Fruit fly (Drosophila melanogaster): Measurements from ENCODE around the gene CG45263.
A peak's percentile ranks its signal among the peaks of the same experiment; 100 is the strongest.

The CG45263 gene

dm6 chr3R:8355579-8355978, 121.8 kb downstream of the CG45263 start (continued):
- TF ChIP-seq knrl (GFP tag; IDR thresholded peaks at IDR 0.05; ENCODE audit: partially characterized antibody): no peak
- peak; percentile 96 for TF ChIP-seq Antp (GFP tag; optimal IDR thresholded peaks at IDR 0.05)
- TF ChIP-seq Bgb (GFP tag; IDR thresholded peaks at IDR 0.05; ENCODE audit: partially characterized antibody): no peak
- peak; percentile 95 for TF ChIP-seq stc (GFP tag; IDR thresholded peaks at IDR 0.05)
- peak; percentile 94 for TF ChIP-seq Mrtf (GFP tag; IDR thresholded peaks at IDR 0.05)
- TF ChIP-seq NK7.1 (GFP tag; optimal IDR thresholded peaks at IDR 0.05): peak; percentile 97
- no peak for TF ChIP-seq Scr (GFP tag; IDR thresholded peaks at IDR 0.05; ENCODE audit: partially characterized antibody)
- TF ChIP-seq zen2 (GFP tag; IDR thresholded peaks at IDR 0.05; ENCODE audit: partially characterized antibody): no peak
- peak; percentile 97 for TF ChIP-seq Side (GFP tag; optimal IDR thresholded peaks at IDR 0.05)
- TF ChIP-seq row (GFP tag; IDR thresholded peaks at IDR 0.05): peak; percentile 97
- peak; percentile 57 for TF ChIP-seq dmrt11E (tag; optimal IDR thresholded peaks at IDR 0.05)
- peak; percentile 93 for TF ChIP-seq CG11085 (GFP tag; IDR thresholded peaks at IDR 0.05)
- TF ChIP-seq CG7357 (GFP tag; IDR thresholded peaks at IDR 0.05): peak; percentile 78; the same call in 2 of the 3 replicates
- peak; percentile 96 for TF ChIP-seq ci (GFP tag; IDR thresholded peaks at IDR 0.05)
- TF ChIP-seq Nf-YB (GFP tag; optimal IDR thresholded peaks at IDR 0.05): peak; percentile 78
- peak; percentile 76 for TF ChIP-seq CG31441 (GFP tag; IDR thresholded peaks at IDR 0.05)
- TF ChIP-seq CG12104 (GFP tag; optimal IDR thresholded peaks at IDR 0.05): peak; percentile 94
- TF ChIP-seq CG17612 (GFP tag; IDR thresholded peaks at IDR 0.05): peak; percentile 87
- TF ChIP-seq CTCF (GFP tag; optimal IDR thresholded peaks at IDR 0.05): peak; percentile 51
- TF ChIP-seq bsh (GFP tag; optimal IDR thresholded peaks at IDR 0.05): peak; percentile 43 to 93
- peak; percentile 89 for TF ChIP-seq CG1792 (GFP tag; optimal IDR thresholded peaks at IDR 0.05)
- no peak for TF ChIP-seq fd102C (GFP tag; optimal IDR thresholded peaks at IDR 0.05)
- peak; percentile 96 for TF ChIP-seq repo (GFP tag; optimal IDR thresholded peaks at IDR 0.05)
- peak; percentile 94 to 97 for TF ChIP-seq Hr51 (GFP tag; optimal IDR thresholded peaks at IDR 0.05)
- peak; percentile 84 for TF ChIP-seq CG9437 (GFP tag; optimal IDR thresholded peaks at IDR 0.05)
- TF ChIP-seq H2.0 (GFP tag; IDR thresholded peaks at IDR 0.05): peak; percentile 92
- TF ChIP-seq Stat92E (GFP tag; optimal IDR thresholded peaks at IDR 0.05): no peak
- peak; percentile 89 for TF ChIP-seq CG8089 (GFP tag; optimal IDR thresholded peaks at IDR 0.05)
- peak; percentile 48 for TF ChIP-seq grn (GFP tag; optimal IDR thresholded peaks at IDR 0.05)
- peak; percentile 37; the same call in 1 of the 2 replicates for TF ChIP-seq dan (GFP tag; IDR thresholded peaks at IDR 0.05)
- TF ChIP-seq tap (tag; optimal IDR thresholded peaks at IDR 0.05): peak; percentile 90
- peak; percentile 89 for TF ChIP-seq CG11093 (GFP tag; IDR thresholded peaks at IDR 0.05)
- peak; percentile 83 for TF ChIP-seq CG7372 (GFP tag; IDR thresholded peaks at IDR 0.05)
- TF ChIP-seq scrt (GFP tag; optimal IDR thresholded peaks at IDR 0.05): peak; percentile 94
- peak; percentile 95 for TF ChIP-seq CG12155 (GFP tag; optimal IDR thresholded peaks at IDR 0.05)
- TF ChIP-seq CG13123 (GFP tag; optimal IDR thresholded peaks at IDR 0.05): peak; percentile 92
- peak; percentile 94 for TF ChIP-seq dmrt99B (tag; optimal IDR thresholded peaks at IDR 0.05)
- TF ChIP-seq bcd (GFP tag; optimal IDR thresholded peaks at IDR 0.05): peak; percentile 93
- peak; percentile 84 for TF ChIP-seq CG3838 (GFP tag; optimal IDR thresholded peaks at IDR 0.05)
- no peak for TF ChIP-seq Opbp (GFP tag; IDR thresholded peaks at IDR 0.05; ENCODE audit: partially characterized antibody)
- no peak for TF ChIP-seq tna (GFP tag; IDR thresholded peaks at IDR 0.05; ENCODE audit: partially characterized antibody)
- peak; percentile 95 for TF ChIP-seq CG15269 (tag; optimal IDR thresholded peaks at IDR 0.05)
- TF ChIP-seq sug (tag; optimal IDR thresholded peaks at IDR 0.05): peak; percentile 79
- TF ChIP-seq CG6683 (GFP tag; optimal IDR thresholded peaks at IDR 0.05): peak; percentile 90
- peak; percentile 98 for TF ChIP-seq lilli (GFP tag; optimal IDR thresholded peaks at IDR 0.05)
- peak; percentile 79 for TF ChIP-seq psq (GFP tag; optimal IDR thresholded peaks at IDR 0.05)
- TF ChIP-seq CG1832 (GFP tag; optimal IDR thresholded peaks at IDR 0.05): no peak
- TF ChIP-seq fru (optimal IDR thresholded peaks at IDR 0.05): no peak
- TF ChIP-seq crol (GFP tag; IDR thresholded peaks at IDR 0.05): peak; percentile 58
- peak; percentile 37 for TF ChIP-seq CG7271 (tag; optimal IDR thresholded peaks at IDR 0.05)
- peak; percentile 79 for TF ChIP-seq YL-1 (GFP tag; optimal IDR thresholded peaks at IDR 0.05)

Measured in whole organism, embryonic.